Worm (Caenorhabditis elegans) whole organism, L2 larva: ENCODE data around the gene ttll-15.

Experiments used
- R02D3.7 ChIP-seq: fragments of 150-350 bp; optimal IDR thresholded peaks from 2 replicates; lab custom pipeline; 2014; ENCODE audit warnings: missing biosample characterization, missing genetic modification characterization
- ZK546.5 ChIP-seq: sonication (generic microtip); optimal IDR thresholded peaks from 2 replicates; lab custom pipeline; 2017; ENCODE audit warnings: missing biosample characterization, missing genetic modification characterization
- aly-2 ChIP-seq: fragments of 150-350 bp; optimal IDR thresholded peaks from 2 replicates; lab custom pipeline; 2014; ENCODE audit warnings: missing biosample characterization, missing genetic modification characterization
- ama-1 ChIP-seq: fragments of 150-350 bp; optimal IDR thresholded peaks from 2 replicates; lab custom pipeline; 2018; ENCODE audit warnings: inconsistent platforms
- ceh-82 ChIP-seq: fragments of 150-350 bp; optimal IDR thresholded peaks from 2 replicates; lab custom pipeline; 2014; ENCODE audit warnings: missing biosample characterization, missing genetic modification characterization
- lin-11 ChIP-seq: fragments of 150-350 bp; sonication (generic microtip); optimal IDR thresholded peaks from 2 replicates; lab custom pipeline; 2014; ENCODE audit warnings: missing biosample characterization, missing genetic modification characterization, inconsistent platforms, mixed read lengths
- lin-39 ChIP-seq: fragments of 150-350 bp; optimal IDR thresholded peaks from 2 replicates; lab custom pipeline; 2014; ENCODE audit warnings: missing biosample characterization, missing genetic modification reagents, missing genetic modification characterization
- mab-5 ChIP-seq: fragments of 150-350 bp; optimal IDR thresholded peaks from 2 replicates; lab custom pipeline; 2014; ENCODE audit warnings: missing biosample characterization, missing genetic modification characterization
- nhr-12 ChIP-seq: fragments of 150-350 bp; optimal IDR thresholded peaks from 2 replicates; lab custom pipeline; 2014; ENCODE audit warnings: missing biosample characterization, missing genetic modification characterization
- nhr-129 ChIP-seq: fragments of 150-350 bp; optimal IDR thresholded peaks from 2 replicates; lab custom pipeline; 2014; ENCODE audit warnings: missing biosample characterization, missing genetic modification characterization
- nhr-77 ChIP-seq: fragments of 150-350 bp; optimal IDR thresholded peaks from 2 replicates; lab custom pipeline; 2014; ENCODE audit warnings: missing biosample characterization, missing genetic modification characterization
- sma-3 ChIP-seq: sonication (generic microtip); optimal IDR thresholded peaks from 2 replicates; lab custom pipeline; 2016; ENCODE audit warnings: missing genetic modification reagents, missing genetic modification characterization, missing compliant biosample characterization
- unc-62 ChIP-seq: fragments of 150-350 bp; optimal IDR thresholded peaks from 2 replicates; lab custom pipeline; 2014; ENCODE audit warnings: missing biosample characterization, missing genetic modification reagents, missing genetic modification characterization
- ztf-1 ChIP-seq: fragments of 200-800 bp; sonication (Bioruptor generic); conservative IDR thresholded peaks from 2 replicates; pipeline ENCODE4 v1.3.6; 2022; ENCODE audit warnings: missing genetic modification characterization, missing compliant biosample characterization

DNA sequence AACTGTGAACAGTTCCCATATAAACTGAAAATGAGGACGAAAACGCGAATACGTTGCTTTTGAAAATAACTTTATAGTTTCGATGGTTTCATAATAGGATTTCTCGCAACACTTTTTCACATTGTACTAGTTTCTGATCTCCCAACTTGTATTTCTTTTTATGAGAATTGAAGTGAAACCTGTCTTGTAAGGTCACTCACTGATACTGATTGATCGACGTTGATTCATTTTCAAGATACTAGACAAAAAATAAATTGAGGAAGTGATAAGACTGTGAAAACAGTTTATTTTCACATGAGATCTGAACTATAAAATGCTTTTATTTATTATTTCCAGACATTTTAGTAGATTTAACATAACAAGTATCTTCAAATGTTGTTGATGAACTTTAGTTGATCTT lies 29.1 kb downstream of the ttll-15 start:
- no peak for TF ChIP-seq lin-11
- no peak for TF ChIP-seq nhr-12 (tag; lab: Kevin White, UChicago)
- TF ChIP-seq ZK546.5 (tag; lab: Kevin White, UChicago): no peak
- no peak for TF ChIP-seq aly-2 (tag; lab: Kevin White, UChicago)
- TF ChIP-seq unc-62 (GFP tag; lab: Kevin White, UChicago): no peak
- TF ChIP-seq nhr-129 (tag; lab: Kevin White, UChicago): no peak
- TF ChIP-seq R02D3.7 (tag; lab: Kevin White, UChicago): no peak
- no peak for TF ChIP-seq sma-3 (GFP tag; lab: Kevin White, UChicago)
- no peak for TF ChIP-seq lin-39 (tag; lab: Kevin White, UChicago)
- TF ChIP-seq nhr-77 (tag; lab: Kevin White, UChicago): no peak
- no peak for TF ChIP-seq ztf-1 (GFP tag; lab: Robert Waterston, UW)
- TF ChIP-seq mab-5: no peak
- no peak for TF ChIP-seq ceh-82 (tag; lab: Kevin White, UChicago)
- TF ChIP-seq ama-1 (lab: Kevin White, UChicago): no peak
